Worm (Caenorhabditis elegans) whole organism, late embryonic: ENCODE measurements around the gene C47E8.4.

ENCODE experiments used
- T23F11.4 ChIP-seq: fragments of 200-800 bp; sonication (Bioruptor generic); optimal IDR thresholded peaks from 2 replicates; lab custom pipeline; 2018; ENCODE audit warnings: mild to moderate bottlenecking, missing genetic modification characterization, missing compliant biosample characterization
- ceh-2 ChIP-seq: sonication (generic microtip); optimal IDR thresholded peaks from 2 replicates; lab custom pipeline; 2016; ENCODE audit warnings: missing genotype, missing genetic modification characterization, missing compliant biosample characterization
- ceh-30 ChIP-seq: fragments of 150-350 bp; optimal IDR thresholded peaks from 2 replicates; lab custom pipeline; 2014; ENCODE audit warnings: missing biosample characterization, missing genetic modification characterization
- ceh-34 ChIP-seq: sonication (generic microtip); optimal IDR thresholded peaks from 2 replicates; lab custom pipeline; 2016; ENCODE audit warnings: mild to moderate bottlenecking, missing genetic modification characterization, missing compliant biosample characterization
- elt-2 ChIP-seq: sonication (generic microtip); optimal IDR thresholded peaks from 2 replicates; lab custom pipeline; 2016; ENCODE audit warnings: missing genetic modification reagents, missing genetic modification characterization, missing compliant biosample characterization
- mec-3 ChIP-seq: sonication (generic microtip); optimal IDR thresholded peaks from 2 replicates; lab custom pipeline; 2016; ENCODE audit warnings: borderline replicate concordance, missing genetic modification characterization, missing compliant biosample characterization
- nfya-1 ChIP-seq: sonication (generic microtip); optimal IDR thresholded peaks from 2 replicates; lab custom pipeline; 2017; ENCODE audit warnings: missing genetic modification characterization, mild to moderate bottlenecking, missing compliant biosample characterization, antibody characterized with exemption, moderate library complexity
- pros-1 ChIP-seq: fragments of 150-350 bp; optimal IDR thresholded peaks from 2 replicates; lab custom pipeline; 2014; ENCODE audit warnings: missing biosample characterization, missing genetic modification reagents, missing genetic modification characterization
- rnt-1 ChIP-seq: sonication (generic microtip); optimal IDR thresholded peaks from 2 replicates; lab custom pipeline; 2016; ENCODE audit warnings: missing genetic modification characterization, missing compliant biosample characterization
- sox-4 ChIP-seq: sonication (generic microtip); optimal IDR thresholded peaks from 2 replicates; lab custom pipeline; 2017; ENCODE audit warnings: mild to moderate bottlenecking, missing genetic modification characterization, inconsistent platforms, missing compliant biosample characterization
- unc-3 ChIP-seq, 2 experiments: fragments of 200-800 bp in 1 of 2; sonication (Bioruptor generic) in 1 of 2; sonication (generic microtip) in 1 of 2; conservative IDR thresholded peaks in 1 of 2; optimal IDR thresholded peaks in 1 of 2; 2 replicates each; pipeline versions ENCODE4 v1.3.6 to Lab custom; 2016 to 2022; ENCODE audit warnings: missing compliant biosample characterization in 2 of 2, missing genetic modification characterization in 2 of 2, missing genetic modification reagents in 1 of 2

DNA sequence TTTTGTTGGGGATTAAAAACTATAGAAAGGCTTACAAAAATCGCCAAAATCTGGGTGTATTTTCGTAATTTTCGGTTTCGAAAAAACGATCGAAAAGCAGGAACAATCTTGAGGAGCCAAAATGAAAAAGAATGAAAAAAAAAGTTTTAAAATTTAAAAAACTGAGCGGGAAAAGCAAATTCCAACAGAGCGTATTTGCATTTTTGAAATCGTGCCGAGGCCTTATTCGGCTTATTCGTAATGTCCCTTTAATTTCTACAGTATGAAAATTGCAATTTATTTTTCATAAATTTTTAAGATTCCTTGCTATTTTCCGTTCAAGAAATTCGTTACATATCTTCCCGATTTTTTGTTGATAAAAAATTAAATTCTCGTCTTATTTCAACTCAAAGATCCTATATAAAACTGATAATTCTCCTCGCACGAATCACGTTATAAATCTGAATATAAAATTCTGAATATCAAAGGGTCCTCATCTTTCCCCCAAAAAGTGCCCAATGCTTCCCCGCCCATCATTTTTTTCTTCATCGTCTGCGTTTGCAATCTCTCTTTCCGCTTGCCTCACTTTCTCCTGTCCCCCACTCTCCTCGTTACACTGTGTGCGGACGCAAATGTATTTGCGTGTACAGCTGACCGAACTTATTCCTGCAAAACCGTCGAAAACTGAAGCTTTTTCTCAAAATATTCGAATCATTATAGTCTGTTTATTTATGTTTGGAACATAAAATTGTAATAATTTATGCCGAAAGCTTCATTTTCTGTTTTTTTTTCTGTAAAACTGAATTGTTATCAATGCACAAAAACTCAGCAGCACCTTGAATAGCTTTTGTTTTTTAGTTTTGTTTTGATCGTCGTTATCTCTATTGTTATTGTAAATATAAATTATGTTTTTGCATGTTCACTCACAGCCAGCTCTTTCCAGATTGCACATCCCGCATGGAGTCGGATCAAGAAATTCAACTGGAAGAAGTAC lies 39.2 kb downstream of the C47E8.4 start, which contains the start of the genes rfc-1 and pmp-3:
- no peak for TF ChIP-seq mec-3 (tag; lab: Kevin White, UChicago)
- TF ChIP-seq rnt-1 (tag; lab: Kevin White, UChicago): no peak
- TF ChIP-seq pros-1 (tag; lab: Kevin White, UChicago): no peak
- no peak for TF ChIP-seq ceh-2 (tag; lab: Kevin White, UChicago)
- no peak for TF ChIP-seq T23F11.4 (GFP tag; lab: Kevin White, UChicago)
- TF ChIP-seq unc-3 (GFP tag; conservative IDR thresholded peaks at IDR 0.05; lab: Robert Waterston, UW): no peak
- TF ChIP-seq unc-3 (tag; optimal IDR thresholded peaks at IDR 0.05; lab: Kevin White, UChicago): no peak
- TF ChIP-seq elt-2 (tag; lab: Kevin White, UChicago): no peak
- TF ChIP-seq nfya-1 (tag; lab: Kevin White, UChicago): peak; percentile 18
- TF ChIP-seq ceh-30 (tag; lab: Kevin White, UChicago): no peak
- no peak for TF ChIP-seq sox-4
- TF ChIP-seq ceh-34: no peak
